Fruit fly (Drosophila melanogaster): ENCODE results near the gene CG10413.

dm6 chr2L:18566235-18567158 lies 38.6 kb downstream of the CG10413 start:
- no peak for TF ChIP-seq h (optimal IDR thresholded peaks at IDR 0.05)
- TF ChIP-seq insv (optimal IDR thresholded peaks at IDR 0.05) = no peak

Measured in Kc167 (cell line).